Worm (Caenorhabditis elegans) whole organism, L2 larva: ENCODE data around the gene irld-65.

Experiments used
- ZK546.5 ChIP-seq: sonication (generic microtip); optimal IDR thresholded peaks from 2 replicates; lab custom pipeline; 2017; ENCODE audit warnings: missing biosample characterization, missing genetic modification characterization
- blmp-1 ChIP-seq: sonication (generic microtip); optimal IDR thresholded peaks from 2 replicates; lab custom pipeline; 2017; ENCODE audit warnings: missing genetic modification characterization, mild to moderate bottlenecking, missing compliant biosample characterization, antibody characterized with exemption, moderate library complexity; ENCODE audit not compliant: insufficient read depth
- ceh-16 ChIP-seq: fragments of 150-350 bp; optimal IDR thresholded peaks from 2 replicates; lab custom pipeline; 2014; ENCODE audit warnings: missing biosample characterization, missing genetic modification characterization
- nhr-10 ChIP-seq: sonication (generic microtip); optimal IDR thresholded peaks from 2 replicates; lab custom pipeline; 2017; ENCODE audit warnings: missing biosample characterization, missing genetic modification characterization
- nhr-11 ChIP-seq: fragments of 150-350 bp; optimal IDR thresholded peaks from 2 replicates; lab custom pipeline; 2014; ENCODE audit warnings: missing biosample characterization, missing genetic modification characterization
- nhr-25 ChIP-seq: fragments of 150-350 bp; sonication (generic microtip); optimal IDR thresholded peaks from 3 replicates; lab custom pipeline; 2014; ENCODE audit warnings: missing biosample characterization, missing genetic modification characterization
- nhr-6 ChIP-seq: fragments of 150-350 bp; optimal IDR thresholded peaks from 2 replicates; lab custom pipeline; 2014; ENCODE audit warnings: missing biosample characterization, missing genetic modification characterization
- snpc-4 ChIP-seq: fragments of 150-350 bp; optimal IDR thresholded peaks from 2 replicates; lab custom pipeline; 2014; ENCODE audit warnings: missing biosample characterization, missing genetic modification characterization
- ztf-1 ChIP-seq: fragments of 200-800 bp; sonication (Bioruptor generic); conservative IDR thresholded peaks from 2 replicates; pipeline ENCODE4 v1.3.6; 2022; ENCODE audit warnings: missing genetic modification characterization, missing compliant biosample characterization

DNA sequence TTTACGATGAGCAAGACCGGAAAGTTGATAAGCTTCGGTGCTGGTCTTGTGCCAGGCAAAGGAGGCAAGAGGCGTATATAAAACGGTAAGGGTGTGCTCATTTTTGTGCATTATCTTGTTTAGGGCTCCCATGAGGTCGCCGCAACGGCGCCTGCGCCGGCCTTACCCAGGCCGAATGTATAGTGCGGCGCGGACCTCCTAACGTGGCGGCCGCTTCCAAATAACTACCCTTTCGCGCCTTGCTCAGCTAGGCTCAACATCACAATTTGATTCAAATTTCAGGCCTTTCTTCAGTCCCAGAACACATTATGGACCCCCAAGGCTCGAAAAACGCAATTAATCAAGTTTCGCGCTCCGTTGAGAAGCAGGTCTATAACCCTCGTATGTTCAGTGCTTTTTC lies 10.2 kb downstream of the irld-65 start, which contains the start of the genes ZK355.3 and ZK355.8:
- TF ChIP-seq ZK546.5 (tag; lab: Kevin White, UChicago), result no peak
- no peak for TF ChIP-seq snpc-4
- no peak for TF ChIP-seq ztf-1 (GFP tag; lab: Robert Waterston, UW)
- TF ChIP-seq ceh-16, result no peak
- no peak for TF ChIP-seq blmp-1
- no peak for TF ChIP-seq nhr-11 (tag; lab: Kevin White, UChicago)
- no peak for TF ChIP-seq nhr-10 (tag; lab: Kevin White, UChicago)
- TF ChIP-seq nhr-25 (tag; lab: Kevin White, UChicago), result no peak
- no peak for TF ChIP-seq nhr-6 (tag; lab: Kevin White, UChicago)
